Worm (Caenorhabditis elegans) whole organism, mixed stage, embryonic: ENCODE data around the gene smf-2.

Experiments
- M03D4.4 ChIP-seq: sonication (generic microtip); optimal IDR thresholded peaks from 2 replicates; lab custom pipeline; 2017; ENCODE audit warnings: mild to moderate bottlenecking, missing genetic modification characterization, missing compliant biosample characterization
- blmp-1 ChIP-seq: fragments of 150-350 bp; optimal IDR thresholded peaks from 2 replicates; lab custom pipeline; 2014; ENCODE audit warnings: missing biosample characterization, missing genetic modification characterization
- ceh-39 ChIP-seq: fragments of 150-350 bp; optimal IDR thresholded peaks from 2 replicates; lab custom pipeline; 2014; ENCODE audit warnings: missing biosample characterization, missing genetic modification characterization
- ceh-43 ChIP-seq: fragments of 200-800 bp; sonication (Bioruptor generic); optimal IDR thresholded peaks from 2 replicates; lab custom pipeline; 2018; ENCODE audit warnings: mild to moderate bottlenecking, missing genetic modification characterization, moderate library complexity, missing compliant biosample characterization
- ceh-83 ChIP-seq: fragments of 200-800 bp; sonication (Bioruptor generic); optimal IDR thresholded peaks from 2 replicates; lab custom pipeline; 2018; ENCODE audit warnings: mild to moderate bottlenecking, missing genetic modification characterization, missing compliant biosample characterization
- ces-1 ChIP-seq: fragments of 150-350 bp; optimal IDR thresholded peaks from 2 replicates; lab custom pipeline; 2014; ENCODE audit warnings: missing biosample characterization, missing genetic modification reagents, missing genetic modification characterization
- cnd-1 ChIP-seq: fragments of 200-800 bp; sonication (Bioruptor generic); optimal IDR thresholded peaks from 2 replicates; lab custom pipeline; 2018; ENCODE audit warnings: mild to moderate bottlenecking, missing genetic modification characterization, missing compliant biosample characterization
- drap-1 ChIP-seq: fragments of 200-800 bp; sonication (Bioruptor generic); optimal IDR thresholded peaks from 3 replicates; lab custom pipeline; 2018; ENCODE audit warnings: mild to moderate bottlenecking, missing genetic modification characterization, missing compliant biosample characterization
- flh-1 ChIP-seq: fragments of 200-800 bp; sonication (Bioruptor generic); optimal IDR thresholded peaks from 2 replicates; lab custom pipeline; 2018; ENCODE audit warnings: mild to moderate bottlenecking, missing genetic modification characterization, moderate library complexity, missing compliant biosample characterization
- ham-2 ChIP-seq: fragments of 200-800 bp; sonication (Bioruptor generic); optimal IDR thresholded peaks from 2 replicates; lab custom pipeline; 2018; ENCODE audit warnings: mild to moderate bottlenecking, missing genetic modification characterization, missing compliant biosample characterization
- hlh-1 ChIP-seq: fragments of 150-350 bp; optimal IDR thresholded peaks from 2 replicates; lab custom pipeline; 2014; ENCODE audit warnings: missing biosample characterization, missing genetic modification reagents, missing genetic modification characterization
- lin-13 ChIP-seq: fragments of 150-350 bp; optimal IDR thresholded peaks from 2 replicates; lab custom pipeline; 2014; ENCODE audit warnings: missing biosample characterization, missing genetic modification characterization
- lin-32 ChIP-seq: fragments of 200-800 bp; sonication (Bioruptor generic); optimal IDR thresholded peaks from 2 replicates; lab custom pipeline; 2018; ENCODE audit warnings: mild to moderate bottlenecking, missing genetic modification characterization, missing compliant biosample characterization
- lsy-2 ChIP-seq: fragments of 150-350 bp; optimal IDR thresholded peaks from 2 replicates; lab custom pipeline; 2014; ENCODE audit warnings: missing biosample characterization, missing genetic modification characterization
- mab-5 ChIP-seq: fragments of 150-350 bp; optimal IDR thresholded peaks from 2 replicates; lab custom pipeline; 2014; ENCODE audit warnings: missing biosample characterization, missing genetic modification characterization
- mep-1 ChIP-seq: fragments of 150-350 bp; optimal IDR thresholded peaks from 2 replicates; lab custom pipeline; 2017; ENCODE audit warnings: missing biosample characterization, missing genetic modification reagents, missing genetic modification characterization, inconsistent platforms
- mls-2 ChIP-seq: sonication (generic microtip); optimal IDR thresholded peaks from 2 replicates; lab custom pipeline; 2016; ENCODE audit warnings: mild to moderate bottlenecking, missing genetic modification characterization, moderate library complexity, missing compliant biosample characterization
- nhr-12 ChIP-seq: fragments of 150-350 bp; optimal IDR thresholded peaks from 2 replicates; lab custom pipeline; 2014; ENCODE audit warnings: missing biosample characterization, missing genetic modification characterization
- nhr-2 ChIP-seq: fragments of 150-350 bp; optimal IDR thresholded peaks from 2 replicates; lab custom pipeline; 2014; ENCODE audit warnings: missing biosample characterization, missing genetic modification characterization
- nhr-237 ChIP-seq: fragments of 150-350 bp; optimal IDR thresholded peaks from 2 replicates; lab custom pipeline; 2014; ENCODE audit warnings: missing biosample characterization, missing genetic modification characterization
- nhr-28 ChIP-seq: fragments of 150-350 bp; optimal IDR thresholded peaks from 2 replicates; lab custom pipeline; 2014; ENCODE audit warnings: missing biosample characterization, missing genetic modification characterization
- nhr-76 ChIP-seq: sonication (generic microtip); optimal IDR thresholded peaks from 2 replicates; lab custom pipeline; 2017; ENCODE audit warnings: missing biosample characterization, missing genetic modification characterization
- sem-2 ChIP-seq: fragments of 200-800 bp; sonication (Bioruptor generic); optimal IDR thresholded peaks from 2 replicates; lab custom pipeline; 2018; ENCODE audit warnings: mild to moderate bottlenecking, missing genetic modification characterization, missing compliant biosample characterization
- snpc-4 ChIP-seq: fragments of 150-350 bp; optimal IDR thresholded peaks from 2 replicates; lab custom pipeline; 2014; ENCODE audit warnings: missing biosample characterization, missing genetic modification characterization
- sptf-1 ChIP-seq: sonication (generic microtip); optimal IDR thresholded peaks from 2 replicates; lab custom pipeline; 2017; ENCODE audit warnings: mild to moderate bottlenecking, missing genetic modification characterization, moderate library complexity, missing compliant biosample characterization
- tbx-8 ChIP-seq: fragments of 200-800 bp; sonication (Bioruptor generic); optimal IDR thresholded peaks from 2 replicates; lab custom pipeline; 2018; ENCODE audit warnings: mild to moderate bottlenecking, missing genetic modification characterization, moderate library complexity, missing compliant biosample characterization
- unc-120 ChIP-seq: sonication (generic microtip); optimal IDR thresholded peaks from 2 replicates; lab custom pipeline; 2017; ENCODE audit warnings: missing genetic modification characterization, missing compliant biosample characterization; ENCODE audit not compliant: poor library complexity, severe bottlenecking
- unc-39 ChIP-seq: fragments of 150-350 bp; optimal IDR thresholded peaks from 2 replicates; lab custom pipeline; 2014; ENCODE audit warnings: missing biosample characterization, missing genetic modification characterization
- unc-62 ChIP-seq: fragments of 150-350 bp; optimal IDR thresholded peaks from 2 replicates; lab custom pipeline; 2014; ENCODE audit warnings: missing biosample characterization, missing genetic modification reagents, missing genetic modification characterization
- zip-8 ChIP-seq: fragments of 150-350 bp; optimal IDR thresholded peaks from 2 replicates; lab custom pipeline; 2014; ENCODE audit warnings: missing biosample characterization, missing genetic modification characterization
- ztf-11 ChIP-seq: fragments of 150-350 bp; optimal IDR thresholded peaks from 2 replicates; lab custom pipeline; 2014; ENCODE audit warnings: missing biosample characterization, missing genetic modification characterization

smf-2 gene

DNA sequence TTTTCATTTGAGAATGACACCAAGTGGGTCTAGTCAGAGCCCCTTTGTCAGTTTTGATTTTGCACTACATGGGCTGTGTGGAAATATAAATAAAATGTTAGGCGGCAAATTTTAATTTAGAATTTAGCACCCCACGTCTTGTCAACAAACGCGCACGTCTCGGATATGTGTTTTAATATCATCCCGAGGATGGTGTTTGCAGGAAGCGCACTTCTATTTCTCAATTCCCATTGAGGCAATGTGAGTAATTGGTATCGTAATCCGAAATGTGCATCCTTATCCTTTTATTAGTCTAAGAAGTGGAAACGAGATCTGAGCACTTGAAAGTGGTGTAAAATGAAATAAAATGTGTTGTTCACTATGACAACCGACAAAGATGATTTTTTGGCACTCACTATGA lies 30.7 kb downstream of the smf-2 start:
- TF ChIP-seq ces-1 (GFP tag; lab: Kevin White, UChicago): peak; percentile 37
- TF ChIP-seq unc-39 (tag; lab: Kevin White, UChicago): no peak

DNA sequence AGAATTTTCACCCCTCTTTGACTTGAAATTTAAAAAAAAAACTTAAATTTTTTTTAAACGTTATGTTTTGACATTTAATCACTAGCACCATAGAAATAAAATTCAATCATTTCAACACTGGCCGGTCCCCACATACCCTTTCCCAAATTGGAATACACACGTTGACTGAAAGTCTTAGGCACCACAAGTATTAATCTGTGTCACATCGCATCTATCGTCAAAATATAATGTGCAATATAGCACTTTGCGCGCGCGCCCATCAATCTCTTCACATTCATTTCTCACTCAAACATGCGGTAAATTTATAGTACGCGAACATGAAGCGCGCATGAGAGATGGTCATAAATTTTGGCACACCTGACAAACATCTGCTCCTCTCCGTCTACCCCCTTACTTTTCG lies 31.1 kb downstream of the smf-2 start:
- TF ChIP-seq unc-62 (GFP tag; lab: Kevin White, UChicago) (peak; percentile 6), snpc-4 (tag; lab: Kevin White, UChicago) (no peak)

DNA sequence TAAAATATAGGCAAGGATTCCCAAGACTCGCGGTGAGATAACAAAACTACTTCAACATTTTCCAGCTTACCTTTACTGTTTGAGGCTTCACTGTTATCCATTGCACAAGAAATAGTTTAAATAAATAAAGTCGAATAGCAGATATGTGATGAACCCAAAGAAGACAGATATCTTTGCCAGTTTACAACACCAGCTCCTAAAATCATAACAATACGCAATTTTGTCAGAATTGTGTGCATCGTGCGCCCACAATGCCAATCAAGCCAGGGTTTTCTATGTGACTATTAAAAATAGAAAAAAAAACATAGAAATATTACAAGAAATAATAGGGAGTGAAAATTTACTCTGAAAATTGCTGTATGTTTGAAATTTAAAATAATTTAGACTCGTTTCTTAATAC lies 35.8 kb downstream of the smf-2 start, which contains the start of gene F38B6.8:
TSS of gene F38B6.8 (minus strand) at position 101 of the 400 bp plus-strand sequence.
- TF ChIP-seq sem-2: no peak
- TF ChIP-seq nhr-237 (tag; lab: Kevin White, UChicago): no peak
- no peak for TF ChIP-seq cnd-1 (tag; lab: Kevin White, UChicago)
- TF ChIP-seq snpc-4 (tag; lab: Kevin White, UChicago): no peak
- TF ChIP-seq unc-39 (tag; lab: Kevin White, UChicago): no peak
- TF ChIP-seq mls-2 (tag; lab: Kevin White, UChicago): no peak

DNA sequence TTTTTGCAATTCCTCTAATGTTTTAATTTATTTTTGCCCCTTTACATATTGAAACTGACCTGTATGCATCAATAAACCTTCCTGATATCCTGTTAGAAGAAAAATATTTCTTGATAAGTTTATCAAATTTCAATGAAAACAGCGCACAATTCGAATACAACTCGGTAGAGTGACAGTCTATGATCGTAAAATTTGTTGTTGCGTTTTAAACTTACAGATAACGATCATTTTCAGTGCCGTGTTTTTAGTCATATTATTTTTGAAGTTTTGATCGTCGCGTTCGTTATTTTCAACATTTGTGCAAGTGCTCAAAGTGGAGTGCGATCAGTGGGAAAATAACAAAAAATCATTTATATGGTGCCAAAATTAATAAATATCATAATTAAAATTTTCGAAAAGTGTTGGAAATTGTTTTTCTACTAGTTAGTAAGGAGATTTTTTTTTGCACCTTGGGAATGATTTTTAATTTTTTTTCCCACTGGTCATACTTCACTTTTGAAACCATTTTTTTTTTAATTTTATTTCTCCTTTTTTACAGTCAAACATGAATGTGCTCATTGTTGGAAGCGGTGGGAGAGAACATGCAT lies 44.1 kb downstream of the smf-2 start, which contains the start of gene F38B6.4:
TSS of gene F38B6.4 (plus strand) at position 537 of the 587 bp plus-strand sequence.
- TF ChIP-seq unc-39 (tag; lab: Kevin White, UChicago) (no peak), drap-1 (GFP tag; lab: Kevin White, UChicago) (no peak), mep-1 (tag; lab: Kevin White, UChicago) (no peak), M03D4.4 (tag; lab: Kevin White, UChicago) (no peak), cnd-1 (tag; lab: Kevin White, UChicago) (no peak), nhr-28 (tag; lab: Kevin White, UChicago) (no peak), ceh-43 (GFP tag; lab: Kevin White, UChicago) (no peak), unc-62 (GFP tag; lab: Kevin White, UChicago) (no peak), lin-13 (tag; lab: Kevin White, UChicago) (no peak), lsy-2 (tag; lab: Kevin White, UChicago) (no peak), nhr-2 (tag; lab: Kevin White, UChicago) (no peak), hlh-1 (no peak), nhr-237 (tag; lab: Kevin White, UChicago) (no peak), nhr-12 (no peak)

DNA sequence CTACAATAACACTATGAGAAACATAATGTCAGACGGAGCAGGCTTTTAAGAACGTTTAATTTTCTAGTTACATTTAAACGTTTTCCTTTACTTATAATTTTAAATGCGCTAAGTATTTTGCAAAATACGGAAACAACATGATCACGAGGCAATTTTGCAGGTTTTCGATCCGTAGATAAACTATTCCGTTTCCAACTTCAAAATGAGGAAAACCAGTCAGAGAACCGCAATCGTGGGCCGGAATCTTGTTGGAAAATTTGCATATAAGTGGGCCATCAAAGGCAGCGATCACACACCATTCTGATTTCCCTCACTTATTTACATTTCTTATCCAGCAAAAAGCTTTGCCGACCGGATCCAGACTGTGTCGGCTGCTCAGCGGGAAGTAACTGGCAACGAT lies 46.0 kb downstream of the smf-2 start, which contains the start of gene col-172:
TSS of gene col-172 (plus strand) at position 301 of the 400 bp plus-strand sequence.
- TF ChIP-seq nhr-76 (tag; lab: Kevin White, UChicago) (no peak), flh-1 (GFP tag; lab: Kevin White, UChicago) (no peak), M03D4.4 (tag; lab: Kevin White, UChicago) (no peak), ztf-11 (tag; lab: Kevin White, UChicago) (no peak), blmp-1 (no peak), lin-13 (tag; lab: Kevin White, UChicago) (no peak), sem-2 (no peak), cnd-1 (tag; lab: Kevin White, UChicago) (no peak), hlh-1 (no peak), tbx-8 (GFP tag; lab: Kevin White, UChicago) (no peak), ceh-39 (no peak), zip-8 (tag; lab: Kevin White, UChicago) (no peak), ces-1 (GFP tag; lab: Kevin White, UChicago) (no peak), nhr-2 (tag; lab: Kevin White, UChicago) (no peak), ham-2 (GFP tag; lab: Kevin White, UChicago) (no peak), lsy-2 (tag; lab: Kevin White, UChicago) (no peak), mls-2 (tag; lab: Kevin White, UChicago) (no peak), lin-32 (GFP tag; lab: Kevin White, UChicago) (no peak)

DNA sequence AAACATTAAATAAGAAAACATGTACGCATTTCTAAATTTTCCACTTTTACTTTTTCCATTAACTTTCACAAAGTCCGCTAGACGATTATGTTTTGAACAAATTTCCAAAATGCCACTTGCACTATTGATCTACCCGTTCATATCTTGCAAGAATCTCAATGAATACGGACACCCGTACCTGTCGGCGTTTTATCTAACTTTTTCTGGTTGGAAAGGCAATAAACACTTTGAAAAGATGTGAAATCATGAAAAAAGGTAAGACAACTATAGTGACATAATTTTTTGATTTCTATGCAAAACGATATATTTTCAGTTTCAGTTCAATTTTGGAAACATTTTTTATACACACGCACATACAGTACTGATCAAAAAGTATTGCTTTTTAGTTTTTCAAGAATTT lies 46.8 kb downstream of the smf-2 start:
- TF ChIP-seq mab-5 (tag; lab: Kevin White, UChicago): no peak
- no peak for TF ChIP-seq unc-39 (tag; lab: Kevin White, UChicago)
- no peak for TF ChIP-seq ceh-39
- TF ChIP-seq ces-1 (GFP tag; lab: Kevin White, UChicago): no peak
- no peak for TF ChIP-seq nhr-2 (tag; lab: Kevin White, UChicago)
- TF ChIP-seq sptf-1 (tag; lab: Kevin White, UChicago): no peak
- no peak for TF ChIP-seq nhr-12
- no peak for TF ChIP-seq ceh-83 (GFP tag; lab: Kevin White, UChicago)
- no peak for TF ChIP-seq unc-120 (tag; lab: Kevin White, UChicago)
- no peak for TF ChIP-seq mep-1 (tag; lab: Kevin White, UChicago)
- no peak for TF ChIP-seq snpc-4 (tag; lab: Kevin White, UChicago)
- TF ChIP-seq ztf-11 (tag; lab: Kevin White, UChicago): no peak
- no peak for TF ChIP-seq cnd-1 (tag; lab: Kevin White, UChicago)
- no peak for TF ChIP-seq flh-1 (GFP tag; lab: Kevin White, UChicago)
